Worm (Caenorhabditis elegans) whole organism, L3 larva: Measurements from ENCODE around the gene dyf-17.

ENCODE experiments used
- R02D3.7 ChIP-seq: fragments of 150-350 bp; optimal IDR thresholded peaks from 2 replicates; lab custom pipeline; 2014; ENCODE audit warnings: missing biosample characterization, missing genetic modification characterization
- ZK546.5 ChIP-seq: sonication (generic microtip); optimal IDR thresholded peaks from 2 replicates; lab custom pipeline; 2017; ENCODE audit warnings: missing biosample characterization, missing genetic modification characterization
- ama-1 ChIP-seq: fragments of 150-350 bp; optimal IDR thresholded peaks from 2 replicates; lab custom pipeline; 2018
- ceh-16 ChIP-seq: sonication (generic microtip); optimal IDR thresholded peaks from 2 replicates; lab custom pipeline; 2017; ENCODE audit warnings: missing biosample characterization, missing genetic modification characterization
- ceh-28 ChIP-seq: fragments of 150-350 bp; optimal IDR thresholded peaks from 2 replicates; lab custom pipeline; 2014; ENCODE audit warnings: missing biosample characterization, missing genetic modification reagents, missing genetic modification characterization
- ceh-82 ChIP-seq: fragments of 150-350 bp; optimal IDR thresholded peaks from 2 replicates; lab custom pipeline; 2014; ENCODE audit warnings: missing biosample characterization, missing genetic modification characterization
- ceh-9 ChIP-seq: sonication (generic microtip); optimal IDR thresholded peaks from 2 replicates; lab custom pipeline; 2018; ENCODE audit warnings: missing biosample characterization, missing genetic modification characterization
- daf-12 ChIP-seq: fragments of 150-350 bp; optimal IDR thresholded peaks from 2 replicates; lab custom pipeline; 2014; ENCODE audit warnings: missing biosample characterization, missing genetic modification reagents, missing genetic modification characterization
- egl-5 ChIP-seq: fragments of 150-350 bp; optimal IDR thresholded peaks from 2 replicates; lab custom pipeline; 2017; ENCODE audit warnings: missing biosample characterization, missing genetic modification reagents, missing genetic modification characterization, inconsistent platforms
- elt-1 ChIP-seq: fragments of 150-350 bp; optimal IDR thresholded peaks from 2 replicates; lab custom pipeline; 2014; ENCODE audit warnings: missing biosample characterization, missing genetic modification characterization
- elt-3 ChIP-seq, 3 experiments: fragments of 150-350 bp in 1 of 3; sonication (generic microtip) in 2 of 3; optimal IDR thresholded peaks; 2 replicates in 2 of 3; 4 replicates in 1 of 3; lab custom pipeline; 2014 to 2017; ENCODE audit warnings: missing biosample characterization in 3 of 3, missing genetic modification characterization in 3 of 3
- fkh-10 ChIP-seq: sonication (generic microtip); optimal IDR thresholded peaks from 2 replicates; lab custom pipeline; 2017; ENCODE audit warnings: missing biosample characterization, missing genetic modification reagents, missing genetic modification characterization
- fkh-2 ChIP-seq: fragments of 150-350 bp; optimal IDR thresholded peaks from 2 replicates; lab custom pipeline; 2014; ENCODE audit warnings: missing biosample characterization, missing genetic modification reagents, missing genetic modification characterization
- fos-1 ChIP-seq: fragments of 150-350 bp; optimal IDR thresholded peaks from 2 replicates; lab custom pipeline; 2014; ENCODE audit warnings: missing biosample characterization, missing genetic modification characterization
- hmg-11 ChIP-seq: sonication (generic microtip); optimal IDR thresholded peaks from 2 replicates; lab custom pipeline; 2016; ENCODE audit warnings: missing genetic modification characterization, missing compliant biosample characterization
- jun-1 ChIP-seq: fragments of 150-350 bp; optimal IDR thresholded peaks from 2 replicates; lab custom pipeline; 2014; ENCODE audit warnings: missing biosample characterization, missing genetic modification reagents, missing genetic modification characterization
- lin-39 ChIP-seq: fragments of 150-350 bp; optimal IDR thresholded peaks from 2 replicates; lab custom pipeline; 2018; ENCODE audit warnings: missing biosample characterization, missing genetic modification reagents, missing genetic modification characterization
- lsy-12 ChIP-seq: sonication (generic microtip); optimal IDR thresholded peaks from 2 replicates; lab custom pipeline; 2016; ENCODE audit warnings: mild to moderate bottlenecking, missing genetic modification characterization, missing compliant biosample characterization
- mdl-1 ChIP-seq: fragments of 150-350 bp; optimal IDR thresholded peaks from 2 replicates; lab custom pipeline; 2014; ENCODE audit warnings: missing biosample characterization, missing genetic modification characterization
- mml-1 ChIP-seq: fragments of 150-350 bp; sonication (generic microtip); optimal IDR thresholded peaks from 3 replicates; lab custom pipeline; 2014; ENCODE audit warnings: missing biosample characterization, missing genetic modification characterization
- nfya-1 ChIP-seq: sonication (generic microtip); optimal IDR thresholded peaks from 2 replicates; lab custom pipeline; 2017; ENCODE audit warnings: missing genetic modification characterization, mild to moderate bottlenecking, missing compliant biosample characterization, antibody characterized with exemption, moderate library complexity; ENCODE audit not compliant: insufficient read depth
- nhr-12 ChIP-seq: fragments of 150-350 bp; optimal IDR thresholded peaks from 2 replicates; lab custom pipeline; 2014; ENCODE audit warnings: missing biosample characterization, missing genetic modification characterization
- nhr-237 ChIP-seq: fragments of 150-350 bp; optimal IDR thresholded peaks from 2 replicates; lab custom pipeline; 2014; ENCODE audit warnings: missing biosample characterization, missing genetic modification characterization
- nhr-28 ChIP-seq: fragments of 150-350 bp; optimal IDR thresholded peaks from 2 replicates; lab custom pipeline; 2014; ENCODE audit warnings: missing biosample characterization, missing genetic modification characterization
- nhr-43 ChIP-seq: sonication (generic microtip); optimal IDR thresholded peaks from 2 replicates; lab custom pipeline; 2016; ENCODE audit warnings: mild to moderate bottlenecking, missing genetic modification characterization, missing compliant biosample characterization; ENCODE audit not compliant: poor library complexity, severe bottlenecking
- nhr-67 ChIP-seq: fragments of 150-350 bp; optimal IDR thresholded peaks from 2 replicates; lab custom pipeline; 2014; ENCODE audit warnings: missing biosample characterization, missing genetic modification characterization
- nhr-76 ChIP-seq: fragments of 150-350 bp; sonication (generic microtip); optimal IDR thresholded peaks from 5 replicates; lab custom pipeline; 2014; ENCODE audit warnings: missing biosample characterization, missing genetic modification characterization
- nhr-77 ChIP-seq: fragments of 150-350 bp; optimal IDR thresholded peaks from 2 replicates; lab custom pipeline; 2014; ENCODE audit warnings: missing biosample characterization, missing genetic modification characterization
- pha-4 ChIP-seq: fragments of 150-350 bp; optimal IDR thresholded peaks from 2 replicates; lab custom pipeline; 2014; ENCODE audit warnings: missing biosample characterization, missing genetic modification reagents, missing genetic modification characterization
- pqm-1 ChIP-seq: fragments of 150-350 bp; optimal IDR thresholded peaks from 2 replicates; lab custom pipeline; 2017; ENCODE audit warnings: missing biosample characterization, missing genetic modification characterization, inconsistent platforms
- skn-1 ChIP-seq: fragments of 150-350 bp; optimal IDR thresholded peaks from 2 replicates; lab custom pipeline; 2014; ENCODE audit warnings: missing biosample characterization, missing genetic modification characterization
- snpc-4 ChIP-seq: fragments of 150-350 bp; optimal IDR thresholded peaks from 2 replicates; lab custom pipeline; 2014; ENCODE audit warnings: missing biosample characterization, missing genetic modification characterization
- unc-39 ChIP-seq: sonication (generic microtip); optimal IDR thresholded peaks from 4 replicates; lab custom pipeline; 2017; ENCODE audit warnings: missing biosample characterization, missing genetic modification characterization
- unc-62 ChIP-seq: fragments of 150-350 bp; sonication (generic microtip); optimal IDR thresholded peaks from 4 replicates; lab custom pipeline; 2014; ENCODE audit warnings: missing biosample characterization, missing genetic modification reagents, missing genetic modification characterization
- ztf-11 ChIP-seq: fragments of 150-350 bp; optimal IDR thresholded peaks from 2 replicates; lab custom pipeline; 2014; ENCODE audit warnings: missing biosample characterization, missing genetic modification characterization
- ztf-4 ChIP-seq: fragments of 150-350 bp; optimal IDR thresholded peaks from 2 replicates; lab custom pipeline; 2014; ENCODE audit warnings: missing biosample characterization, missing genetic modification characterization

The dyf-17 gene

ce11 chrV:19149057-19149456 is 21.7 kb downstream of the dyf-17 start, which contains the start of gene Y39B6A.7:
TSS of gene Y39B6A.7 (minus strand) at chrV:19149157.
- no peak for TF ChIP-seq nfya-1 (tag; lab: Kevin White, UChicago)
- TF ChIP-seq nhr-12 (tag; lab: Kevin White, UChicago), result no peak
- TF ChIP-seq ceh-82 (tag; lab: Kevin White, UChicago), result no peak
- TF ChIP-seq nhr-237 (tag; lab: Kevin White, UChicago), result no peak
- no peak for TF ChIP-seq ceh-16 (tag; lab: Kevin White, UChicago)
- no peak for TF ChIP-seq hmg-11 (tag; lab: Kevin White, UChicago)

ce11 chrV:19152328-19152727 is 25.0 kb downstream of the dyf-17 start, which contains the start of gene Y39B6A.69:
TSS of gene Y39B6A.69 (minus strand) at chrV:19152428.
- TF ChIP-seq nhr-76 (tag; lab: Kevin White, UChicago), result no peak
- TF ChIP-seq nhr-237 (tag; lab: Kevin White, UChicago), result no peak
- no peak for TF ChIP-seq nhr-12 (tag; lab: Kevin White, UChicago)
- no peak for TF ChIP-seq elt-1 (tag; lab: Kevin White, UChicago)
- no peak for TF ChIP-seq fkh-10 (GFP tag; lab: Kevin White, UChicago)
- no peak for TF ChIP-seq unc-62 (GFP tag; lab: Kevin White, UChicago)
- TF ChIP-seq jun-1, result no peak
- TF ChIP-seq unc-39, result no peak
- TF ChIP-seq skn-1 (tag; lab: Kevin White, UChicago), result no peak
- no peak for TF ChIP-seq pqm-1
- no peak for TF ChIP-seq ztf-11
- no peak for TF ChIP-seq ceh-82 (tag; lab: Kevin White, UChicago)
- TF ChIP-seq mdl-1 (tag; lab: Kevin White, UChicago), result no peak
- no peak for TF ChIP-seq hmg-11 (tag; lab: Kevin White, UChicago)
- no peak for TF ChIP-seq elt-3 (tag; optimal IDR thresholded peaks at IDR 0.05; lab: Kevin White, UChicago)
- no peak for TF ChIP-seq nhr-28 (tag; lab: Kevin White, UChicago)
- TF ChIP-seq ceh-9 (tag; lab: Kevin White, UChicago), result no peak

ce11 chrV:19153244-19153643 is 25.9 kb downstream of the dyf-17 start:
- TF ChIP-seq pha-4 (tag; lab: Kevin White, UChicago) (peak; percentile 46), mml-1 (tag; lab: Kevin White, UChicago) (no peak), nhr-43 (tag; lab: Kevin White, UChicago) (no peak), fkh-10 (GFP tag; lab: Kevin White, UChicago) (no peak)

ce11 chrV:19153806-19154205 is 26.5 kb downstream of the dyf-17 start, which contains the start of gene tsp-13:
TSS of gene tsp-13 (plus strand) at chrV:19154106.
- TF ChIP-seq ama-1 (lab: Kevin White, UChicago), result no peak
- no peak for TF ChIP-seq elt-3 (tag; optimal IDR thresholded peaks at IDR 0.05; lab: Kevin White, UChicago)
- no peak for TF ChIP-seq ZK546.5 (tag; lab: Kevin White, UChicago)
- TF ChIP-seq R02D3.7 (tag; lab: Kevin White, UChicago), result no peak
- TF ChIP-seq fkh-2 (tag; lab: Kevin White, UChicago), result no peak
- TF ChIP-seq unc-62 (GFP tag; lab: Kevin White, UChicago), result no peak
- no peak for TF ChIP-seq ceh-28 (tag; lab: Kevin White, UChicago)
- no peak for TF ChIP-seq egl-5
- TF ChIP-seq jun-1, result no peak
- no peak for TF ChIP-seq nhr-67 (tag; lab: Kevin White, UChicago)
- no peak for TF ChIP-seq daf-12
- TF ChIP-seq fos-1 (tag; lab: Kevin White, UChicago), result no peak
- no peak for TF ChIP-seq lsy-12 (tag; lab: Kevin White, UChicago)
- TF ChIP-seq nhr-77 (tag; lab: Kevin White, UChicago), result no peak
- no peak for TF ChIP-seq lin-39 (tag; lab: Kevin White, UChicago)
- TF ChIP-seq nhr-28 (tag; lab: Kevin White, UChicago), result no peak
- TF ChIP-seq ztf-4 (tag; lab: Kevin White, UChicago), result no peak
- no peak for TF ChIP-seq mdl-1 (tag; lab: Kevin White, UChicago)
- TF ChIP-seq snpc-4 (tag; lab: Kevin White, UChicago), result no peak
- TF ChIP-seq hmg-11 (tag; lab: Kevin White, UChicago), result no peak
